Worm (Caenorhabditis elegans) whole organism, L3 larva: ENCODE results near the gene srh-76.

Experiments used
- mdl-1 ChIP-seq: fragments of 150-350 bp; optimal IDR thresholded peaks from 2 replicates; lab custom pipeline; 2014; ENCODE audit warnings: missing biosample characterization, missing genetic modification characterization
- nhr-12 ChIP-seq: fragments of 150-350 bp; optimal IDR thresholded peaks from 2 replicates; lab custom pipeline; 2014; ENCODE audit warnings: missing biosample characterization, missing genetic modification characterization
- nhr-237 ChIP-seq: fragments of 150-350 bp; optimal IDR thresholded peaks from 2 replicates; lab custom pipeline; 2014; ENCODE audit warnings: missing biosample characterization, missing genetic modification characterization
- nhr-28 ChIP-seq: fragments of 150-350 bp; optimal IDR thresholded peaks from 2 replicates; lab custom pipeline; 2014; ENCODE audit warnings: missing biosample characterization, missing genetic modification characterization
- nhr-77 ChIP-seq: fragments of 150-350 bp; optimal IDR thresholded peaks from 2 replicates; lab custom pipeline; 2014; ENCODE audit warnings: missing biosample characterization, missing genetic modification characterization

- TF ChIP-seq nhr-28 (tag; lab: Kevin White, UChicago) (no peak), nhr-77 (no peak), mdl-1 (tag; lab: Kevin White, UChicago) (no peak), nhr-12 (tag; lab: Kevin White, UChicago) (no peak), nhr-237 (no peak)
Measured at ce11 chrV:5821451-5822143, 12.0 kb upstream of the srh-76 start.
